Fruit fly (Drosophila melanogaster) whole organism, adult: ENCODE data around the gene CG31650.

Source experiments
- CG1620 ChIP-seq: fragments of 200-800 bp; sonication (Bioruptor generic); optimal IDR thresholded peaks from 2 replicates; lab custom pipeline; 2016; ENCODE audit warnings: missing biosample characterization, missing genetic modification characterization
- CG7045 ChIP-seq: fragments of 200-800 bp; sonication (Bioruptor generic); optimal IDR thresholded peaks from 2 replicates; lab custom pipeline; 2017; ENCODE audit warnings: missing biosample characterization, mild to moderate bottlenecking, missing genetic modification characterization
- CG7101 ChIP-seq: fragments of 200-800 bp; sonication (Bioruptor generic); optimal IDR thresholded peaks from 2 replicates; lab custom pipeline; 2018; ENCODE audit warnings: missing biosample characterization, mild to moderate bottlenecking, missing genetic modification characterization, moderate library complexity
- Crg-1 ChIP-seq: fragments of 200-800 bp; sonication (Bioruptor generic); optimal IDR thresholded peaks from 2 replicates; lab custom pipeline; 2016; ENCODE audit warnings: missing biosample characterization, missing genetic modification characterization
- ovo ChIP-seq: fragments of 200-800 bp; sonication (Bioruptor generic); optimal IDR thresholded peaks from 2 replicates; lab custom pipeline; 2016; ENCODE audit warnings: missing biosample characterization, missing genetic modification characterization
- pad ChIP-seq: fragments of 200-800 bp; sonication (Bioruptor generic); optimal IDR thresholded peaks from 3 replicates; lab custom pipeline; 2017; ENCODE audit warnings: missing biosample characterization, missing genetic modification characterization, mild to moderate bottlenecking, moderate library complexity, missing genetic modification reagents
- tj ChIP-seq: fragments of 200-800 bp; sonication (Bioruptor generic); optimal IDR thresholded peaks from 3 replicates; lab custom pipeline; 2017; ENCODE audit warnings: missing biosample characterization, mild to moderate bottlenecking, missing genetic modification characterization, moderate library complexity
- toe ChIP-seq: fragments of 200-800 bp; sonication (Bioruptor generic); optimal IDR thresholded peaks from 2 replicates; lab custom pipeline; 2016; ENCODE audit warnings: missing biosample characterization, missing genetic modification characterization

dm6 chr2L:5079200-5079599 is 34.7 kb upstream of the CG31650 start:
- no peak for TF ChIP-seq tj (GFP tag; lab: Kevin White, UChicago)
- no peak for TF ChIP-seq CG7045
- TF ChIP-seq pad (GFP tag; lab: Kevin White, UChicago): no peak
- no peak for TF ChIP-seq toe (GFP tag; lab: Kevin White, UChicago)
- no peak for TF ChIP-seq CG7101
- no peak for TF ChIP-seq ovo (GFP tag; lab: Kevin White, UChicago)
- no peak for TF ChIP-seq CG1620 (GFP tag; lab: Kevin White, UChicago)
- no peak for TF ChIP-seq Crg-1 (GFP tag; lab: Kevin White, UChicago)
